Fruit fly (Drosophila melanogaster) whole organism, embryonic: ENCODE results near the gene Uck.
A peak's percentile ranks its signal among the peaks of the same experiment; 100 is the strongest.

Source experiments
- CG10209 ChIP-seq: fragments of 200-800 bp; sonication (Bioruptor generic); optimal IDR thresholded peaks from 3 replicates; lab custom pipeline; 2017; ENCODE audit warnings: missing biosample characterization, mild to moderate bottlenecking, missing genetic modification characterization, missing genetic modification reagents
- CG10431 ChIP-seq: fragments of 200-800 bp; sonication (Bioruptor generic); optimal IDR thresholded peaks from 3 replicates; lab custom pipeline; 2018; ENCODE audit warnings: missing biosample characterization, mild to moderate bottlenecking, missing genetic modification characterization
- CG11247 ChIP-seq: fragments of 200-800 bp; sonication (Bioruptor generic); IDR thresholded peaks from 2 replicates; pipeline ENCODE4 v1.3.6; 2022; ENCODE audit warnings: missing biosample characterization, missing genetic modification characterization
- CG12659 ChIP-seq: fragments of 200-800 bp; sonication (Bioruptor generic); optimal IDR thresholded peaks from 3 replicates; lab custom pipeline; 2017; ENCODE audit warnings: mild to moderate bottlenecking, missing biosample characterization, missing genetic modification reagents, missing genetic modification characterization
- CG12744 ChIP-seq: fragments of 200-800 bp; sonication (Bioruptor generic); optimal IDR thresholded peaks from 2 replicates; lab custom pipeline; 2016; ENCODE audit warnings: missing biosample characterization, missing genetic modification characterization
- CG12942 ChIP-seq: fragments of 200-800 bp; sonication (Bioruptor generic); optimal IDR thresholded peaks from 3 replicates; lab custom pipeline; 2016; ENCODE audit warnings: missing biosample characterization, missing genetic modification characterization
- CG15601 ChIP-seq: fragments of 200-800 bp; sonication (Bioruptor generic); optimal IDR thresholded peaks from 3 replicates; lab custom pipeline; 2019; ENCODE audit warnings: missing biosample characterization, mild to moderate bottlenecking, missing genetic modification characterization, moderate library complexity
- CG1602 ChIP-seq: fragments of 200-800 bp; sonication (Bioruptor generic); optimal IDR thresholded peaks from 3 replicates; lab custom pipeline; 2016; ENCODE audit warnings: missing biosample characterization, missing genetic modification characterization
- CG1603 ChIP-seq: fragments of 200-800 bp; sonication (Bioruptor generic); optimal IDR thresholded peaks from 2 replicates; lab custom pipeline; 2019; ENCODE audit warnings: missing biosample characterization, mild to moderate bottlenecking, missing genetic modification characterization, moderate library complexity
- CG17385 ChIP-seq: fragments of 200-800 bp; sonication (Bioruptor generic); optimal IDR thresholded peaks from 3 replicates; lab custom pipeline; 2018; ENCODE audit warnings: missing biosample characterization, mild to moderate bottlenecking, missing genetic modification characterization
- CG2129 ChIP-seq: fragments of 200-800 bp; sonication (Bioruptor generic); IDR thresholded peaks from 2 replicates; pipeline ENCODE4 v1.3.6; 2022; ENCODE audit warnings: missing biosample characterization, missing genetic modification characterization; ENCODE audit not compliant: partially characterized antibody
- CG2199 ChIP-seq: fragments of 200-800 bp; sonication (Bioruptor generic); IDR thresholded peaks from 3 replicates; pipeline ENCODE4 v1.3.6; 2022; ENCODE audit warnings: missing biosample characterization, missing genetic modification characterization
- CG31388 ChIP-seq: fragments of 200-800 bp; sonication (Bioruptor generic); optimal IDR thresholded peaks from 2 replicates; lab custom pipeline; 2016; ENCODE audit warnings: missing biosample characterization, missing genetic modification characterization
- CG5953 ChIP-seq: fragments of 200-800 bp; sonication (Bioruptor generic); IDR thresholded peaks from 2 replicates; pipeline ENCODE4 v1.3.6; 2022; ENCODE audit warnings: missing biosample characterization, missing genetic modification characterization
- CG7271 ChIP-seq: fragments of 200-800 bp; sonication (Bioruptor generic); optimal IDR thresholded peaks from 2 replicates; lab custom pipeline; 2018; ENCODE audit warnings: missing biosample characterization, mild to moderate bottlenecking, missing genetic modification characterization, moderate library complexity
- CG7745 ChIP-seq: fragments of 200-800 bp; sonication (Bioruptor generic); optimal IDR thresholded peaks from 2 replicates; lab custom pipeline; 2018; ENCODE audit warnings: missing biosample characterization, mild to moderate bottlenecking, missing genetic modification characterization, moderate library complexity
- CG7839 ChIP-seq: fragments of 200-800 bp; sonication (Bioruptor generic); optimal IDR thresholded peaks from 3 replicates; lab custom pipeline; 2018; ENCODE audit warnings: missing biosample characterization, mild to moderate bottlenecking, missing genetic modification characterization, moderate library complexity
- CG8944 ChIP-seq: fragments of 200-800 bp; sonication (Bioruptor generic); optimal IDR thresholded peaks from 3 replicates; lab custom pipeline; 2016; ENCODE audit warnings: missing biosample characterization, missing genetic modification characterization
- D ChIP-seq, 2 experiments: fragments of 200-800 bp in 1 of 2; fragments of >200 bp in 1 of 2; sonication (Bioruptor generic) in 1 of 2; optimal IDR thresholded peaks; 2 replicates in 1 of 2; 3 replicates in 1 of 2; lab custom pipeline; 2017; ENCODE audit warnings: mild to moderate bottlenecking in 1 of 2, missing biosample characterization in 1 of 2, missing genetic modification characterization in 1 of 2, missing genetic modification reagents in 1 of 2
- Dip2 ChIP-seq: fragments of 200-800 bp; sonication (Bioruptor generic); IDR thresholded peaks from 2 replicates; pipeline ENCODE4 v1.3.6; 2022; ENCODE audit warnings: missing biosample characterization, missing genetic modification characterization
- Dll ChIP-seq: fragments of 200-800 bp; sonication (Bioruptor generic); IDR thresholded peaks from 4 replicates; pipeline ENCODE4 v1.3.6; 2022; ENCODE audit warnings: missing biosample characterization, missing genetic modification characterization; ENCODE audit not compliant: partially characterized antibody
- Gug ChIP-seq: fragments of 200-800 bp; sonication (Bioruptor generic); IDR thresholded peaks from 4 replicates; pipeline ENCODE4 v1.3.6; 2022; ENCODE audit warnings: missing biosample characterization, missing genetic modification characterization
- HLH54F ChIP-seq: fragments of 200-800 bp; sonication (Bioruptor generic); optimal IDR thresholded peaks from 3 replicates; lab custom pipeline; 2016; ENCODE audit warnings: missing biosample characterization, missing genetic modification characterization
- HmgZ ChIP-seq: fragments of 200-800 bp; sonication (Bioruptor generic); optimal IDR thresholded peaks from 2 replicates; lab custom pipeline; 2018; ENCODE audit warnings: missing biosample characterization, mild to moderate bottlenecking, missing genetic modification characterization
- Hr51 ChIP-seq, 2 experiments: fragments of 200-800 bp; sonication (Bioruptor generic); optimal IDR thresholded peaks; 2 replicates in 1 of 2; 3 replicates in 1 of 2; lab custom pipeline; 2016 to 2018; ENCODE audit warnings: missing biosample characterization in 2 of 2, missing genetic modification characterization in 2 of 2, mild to moderate bottlenecking in 1 of 2, moderate library complexity in 1 of 2
- Hr78 ChIP-seq, 2 experiments: fragments of 200-800 bp in 1 of 2; fragments of >200 bp in 1 of 2; sonication (Bioruptor generic) in 1 of 2; optimal IDR thresholded peaks; 2 replicates each; lab custom pipeline; 2017 to 2019; ENCODE audit warnings: missing biosample characterization in 2 of 2, missing genetic modification characterization in 2 of 2, mild to moderate bottlenecking in 1 of 2, moderate library complexity in 1 of 2
- Lim3 ChIP-seq: fragments of 200-800 bp; sonication (Bioruptor generic); IDR thresholded peaks from 2 replicates; pipeline ENCODE4 v1.3.6; 2022; ENCODE audit warnings: missing biosample characterization, missing genetic modification characterization
- MESR4 ChIP-seq: fragments of 200-800 bp; sonication (Bioruptor generic); optimal IDR thresholded peaks from 2 replicates; lab custom pipeline; 2018; ENCODE audit warnings: missing biosample characterization, mild to moderate bottlenecking, missing genetic modification characterization, moderate library complexity
- NFAT ChIP-seq: fragments of 200-800 bp; sonication (Bioruptor generic); IDR thresholded peaks from 2 replicates; pipeline ENCODE4 v1.3.6; 2022; ENCODE audit warnings: missing biosample characterization, missing genetic modification characterization
- Six4 ChIP-seq: fragments of 200-800 bp; sonication (Bioruptor generic); optimal IDR thresholded peaks from 2 replicates; lab custom pipeline; 2016; ENCODE audit warnings: missing biosample characterization, missing genetic modification characterization
- Stat92E ChIP-seq, 3 experiments: fragments of >200 bp in 2 of 3; fragments of 200-800 bp in 1 of 3; sonication (Bioruptor generic) in 1 of 3; optimal IDR thresholded peaks; 2 replicates each; lab custom pipeline; 2017 to 2019; ENCODE audit warnings: missing biosample characterization in 3 of 3, missing genetic modification characterization in 3 of 3, mild to moderate bottlenecking in 1 of 3, moderate library complexity in 1 of 3
- abd-A ChIP-seq: fragments of 200-800 bp; sonication (Bioruptor generic); optimal IDR thresholded peaks from 3 replicates; lab custom pipeline; 2019; ENCODE audit warnings: missing biosample characterization, mild to moderate bottlenecking, missing genetic modification characterization, moderate library complexity
- br ChIP-seq: fragments of >200 bp; optimal IDR thresholded peaks from 2 replicates; lab custom pipeline; 2017
- cad ChIP-seq: fragments of >200 bp; optimal IDR thresholded peaks from 2 replicates; lab custom pipeline; 2017; ENCODE audit warnings: missing biosample characterization, missing genetic modification characterization
- grn ChIP-seq: fragments of 200-800 bp; sonication (Bioruptor generic); optimal IDR thresholded peaks from 3 replicates; lab custom pipeline; 2017; ENCODE audit warnings: missing biosample characterization, missing genetic modification characterization
- gro ChIP-seq: fragments of 200-800 bp; sonication (Bioruptor generic); optimal IDR thresholded peaks from 2 replicates; lab custom pipeline; 2016; ENCODE audit warnings: missing biosample characterization, missing genetic modification characterization
- hth ChIP-seq: fragments of >200 bp; optimal IDR thresholded peaks from 2 replicates; lab custom pipeline; 2017; ENCODE audit warnings: inconsistent platforms
- lov ChIP-seq, 2 experiments: fragments of 200-800 bp in 1 of 2; fragments of >200 bp in 1 of 2; sonication (Bioruptor generic) in 1 of 2; IDR thresholded peaks in 1 of 2; optimal IDR thresholded peaks in 1 of 2; 2 replicates in 1 of 2; 3 replicates in 1 of 2; pipeline versions ENCODE4 v1.3.6 to Lab custom; 2017 to 2022; ENCODE audit warnings: missing biosample characterization in 1 of 2, missing genetic modification characterization in 1 of 2
- mam ChIP-seq: fragments of 200-800 bp; sonication (Bioruptor generic); optimal IDR thresholded peaks from 3 replicates; lab custom pipeline; 2016; ENCODE audit warnings: missing biosample characterization, missing genetic modification characterization
- nmo ChIP-seq: fragments of 200-800 bp; sonication (Bioruptor generic); optimal IDR thresholded peaks from 2 replicates; lab custom pipeline; 2018; ENCODE audit warnings: missing biosample characterization, mild to moderate bottlenecking, missing genetic modification characterization, moderate library complexity
- peb ChIP-seq: fragments of 200-800 bp; sonication (Bioruptor generic); IDR thresholded peaks from 2 replicates; pipeline ENCODE4 v1.3.6; 2022; ENCODE audit warnings: missing biosample characterization, missing genetic modification characterization
- repo ChIP-seq: fragments of 200-800 bp; sonication (Bioruptor generic); optimal IDR thresholded peaks from 2 replicates; lab custom pipeline; 2016; ENCODE audit warnings: missing biosample characterization, missing genetic modification characterization
- schlank ChIP-seq: fragments of 200-800 bp; sonication (Bioruptor generic); optimal IDR thresholded peaks from 2 replicates; lab custom pipeline; 2018; ENCODE audit warnings: missing biosample characterization, mild to moderate bottlenecking, missing genetic modification characterization
- sens ChIP-seq: fragments of 200-800 bp; sonication (Bioruptor generic); peaks from one replicate; lab custom pipeline; 2016; ENCODE audit warnings: missing biosample characterization, missing genetic modification characterization
- sim ChIP-seq: fragments of 200-800 bp; sonication (Bioruptor generic); IDR thresholded peaks from 2 replicates; pipeline ENCODE4 v1.3.6; 2022; ENCODE audit warnings: missing biosample characterization, missing genetic modification characterization
- tll ChIP-seq, 2 experiments: fragments of 200-800 bp in 1 of 2; fragments of >200 bp in 1 of 2; sonication (Bioruptor generic) in 1 of 2; optimal IDR thresholded peaks; 2 replicates each; lab custom pipeline; 2017 to 2019; ENCODE audit warnings: missing biosample characterization in 2 of 2, missing genetic modification characterization in 2 of 2, mild to moderate bottlenecking in 1 of 2, moderate library complexity in 1 of 2
- trem ChIP-seq: fragments of 200-800 bp; optimal IDR thresholded peaks from 3 replicates; lab custom pipeline; 2019; ENCODE audit warnings: missing biosample characterization, mild to moderate bottlenecking, missing genetic modification characterization, moderate library complexity
- zfh1 ChIP-seq: fragments of 200-800 bp; sonication (Bioruptor generic); IDR thresholded peaks from 3 replicates; pipeline ENCODE4 v1.3.6; 2022; ENCODE audit warnings: missing biosample characterization, missing genetic modification characterization
- zfh2 ChIP-seq: fragments of 200-800 bp; sonication (Bioruptor generic); optimal IDR thresholded peaks from 2 replicates; lab custom pipeline; 2016; ENCODE audit warnings: missing biosample characterization, missing genetic modification characterization

Gene Uck

DNA sequence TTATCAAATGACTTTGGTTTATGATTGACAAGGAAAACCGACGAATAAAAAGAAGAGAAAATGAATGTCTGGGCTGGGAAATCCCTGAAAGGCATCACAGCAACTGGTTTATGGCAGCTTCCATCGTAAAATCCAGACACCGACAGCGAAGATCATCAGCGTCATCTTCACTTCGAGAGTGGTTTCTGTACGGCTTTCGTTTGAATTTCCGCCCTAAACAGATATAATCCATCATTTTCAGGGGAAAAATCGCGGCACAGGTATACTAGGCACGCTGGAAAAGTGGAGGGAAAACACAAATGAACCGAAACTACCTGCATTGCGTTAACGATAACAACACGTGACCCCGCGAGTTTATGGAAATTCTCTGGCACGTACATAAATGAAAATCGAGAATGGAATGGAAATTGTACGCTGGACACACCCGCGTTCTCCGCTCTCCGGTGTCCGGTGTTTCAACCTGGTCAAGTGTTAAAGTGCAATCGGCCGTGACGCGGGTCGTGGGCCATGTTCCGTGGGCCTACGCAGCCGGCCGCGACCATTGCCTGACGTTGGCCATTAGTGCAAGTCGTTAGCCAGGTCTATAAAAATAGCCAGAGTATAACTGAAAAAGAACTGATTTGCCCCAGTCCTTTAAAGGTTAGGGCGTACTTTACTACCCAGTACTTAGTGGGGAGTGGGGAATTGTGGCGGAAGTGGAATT lies 7.6 kb downstream of the Uck start (continued):
- no peak for TF ChIP-seq lov (optimal IDR thresholded peaks at IDR 0.05; lab: Kevin White, UChicago)
- TF ChIP-seq lov (GFP tag; IDR thresholded peaks at IDR 0.05; lab: Robert Waterston, UW) = no peak
- TF ChIP-seq HmgZ (tag; lab: Kevin White, UChicago) = no peak
- TF ChIP-seq schlank (tag; lab: Kevin White, UChicago) = no peak
- peak in 1 of 2 experiments; percentile 77 for TF ChIP-seq Hr78 (GFP tag; optimal IDR thresholded peaks at IDR 0.05; lab: Kevin White, UChicago)
- no peak for TF ChIP-seq CG10209 (GFP tag; lab: Kevin White, UChicago)
- TF ChIP-seq CG15601 (tag; lab: Kevin White, UChicago) = no peak
- TF ChIP-seq CG7839 = no peak
- TF ChIP-seq mam (GFP tag; lab: Kevin White, UChicago) = no peak
- TF ChIP-seq CG8944 (GFP tag; lab: Kevin White, UChicago) = no peak
- no peak for TF ChIP-seq CG12659
- TF ChIP-seq CG12744 (GFP tag; lab: Kevin White, UChicago) = no peak
- no peak for TF ChIP-seq Dip2 (GFP tag; lab: Robert Waterston, UW)
- no peak for TF ChIP-seq Hr51 (GFP tag; optimal IDR thresholded peaks at IDR 0.05; lab: Kevin White, UChicago)
- TF ChIP-seq sim (GFP tag; lab: Robert Waterston, UW) = no peak
- TF ChIP-seq CG2199 = 0 out of 3 replicates have a peak, but pooled peaks have one; percentile 24
- no peak for TF ChIP-seq repo
- TF ChIP-seq CG31388 (GFP tag; lab: Kevin White, UChicago) = no peak
- no peak for TF ChIP-seq abd-A (tag; lab: Kevin White, UChicago)
- TF ChIP-seq CG2129 (GFP tag; lab: Robert Waterston, UW) = no peak
- no peak for TF ChIP-seq trem (tag; lab: Kevin White, UChicago)
- TF ChIP-seq zfh2 (GFP tag; lab: Kevin White, UChicago) = no peak
- no peak for TF ChIP-seq CG10431 (GFP tag; lab: Kevin White, UChicago)
- peak; percentile 1 for TF ChIP-seq CG7745 (tag; lab: Kevin White, UChicago)
- no peak for TF ChIP-seq CG17385
- no peak for TF ChIP-seq CG11247 (GFP tag; lab: Robert Waterston, UW)
- TF ChIP-seq zfh1 (GFP tag; lab: Robert Waterston, UW) = no peak
- no peak for TF ChIP-seq peb (GFP tag; lab: Robert Waterston, UW)
- TF ChIP-seq NFAT (GFP tag; lab: Robert Waterston, UW) = no peak
- TF ChIP-seq tll (GFP tag; optimal IDR thresholded peaks at IDR 0.05; lab: Kevin White, UChicago) = peak in 1 of 2 experiments; percentile 95
- peak in 1 of 3 experiments; percentile 90 for TF ChIP-seq Stat92E (GFP tag; optimal IDR thresholded peaks at IDR 0.05; lab: Kevin White, UChicago)
- no peak for TF ChIP-seq CG1603 (tag; lab: Kevin White, UChicago)
- no peak for TF ChIP-seq CG5953 (GFP tag; lab: Robert Waterston, UW)
- no peak for TF ChIP-seq MESR4
- no peak for TF ChIP-seq HLH54F (GFP tag; lab: Kevin White, UChicago)
- no peak for TF ChIP-seq sens (GFP tag; lab: Kevin White, UChicago)
- TF ChIP-seq CG1602 (GFP tag; lab: Kevin White, UChicago) = no peak
- TF ChIP-seq Six4 (GFP tag; lab: Kevin White, UChicago) = no peak
- no peak for TF ChIP-seq Lim3 (GFP tag; lab: Robert Waterston, UW)
- TF ChIP-seq cad (GFP tag; lab: Kevin White, UChicago) = peak; percentile 97
- no peak for TF ChIP-seq hth (lab: Kevin White, UChicago)
- no peak for TF ChIP-seq br
- no peak for TF ChIP-seq gro
- peak; percentile 18 for TF ChIP-seq CG7271 (tag; lab: Kevin White, UChicago)
- TF ChIP-seq Dll (GFP tag; lab: Robert Waterston, UW) = no peak
- TF ChIP-seq Gug (GFP tag; lab: Robert Waterston, UW) = no peak
- TF ChIP-seq grn (GFP tag; lab: Kevin White, UChicago) = no peak
- no peak for TF ChIP-seq CG12942 (GFP tag; lab: Kevin White, UChicago)
- TF ChIP-seq nmo (GFP tag; lab: Kevin White, UChicago) = no peak
- TF ChIP-seq D (optimal IDR thresholded peaks at IDR 0.05; lab: Kevin White, UChicago) = no peak
- TF ChIP-seq D (GFP tag; optimal IDR thresholded peaks at IDR 0.05; lab: Kevin White, UChicago) = no peak
